Fruit fly (Drosophila melanogaster) whole organism, pupa: ENCODE measurements around the gene CG5910.

Source experiments
- CG10348 ChIP-seq: fragments of 200-800 bp; sonication (Bioruptor generic); IDR thresholded peaks from 2 replicates; pipeline ENCODE4 v1.3.6; 2022; ENCODE audit warnings: missing biosample characterization, missing genetic modification characterization
- CG12605 ChIP-seq: fragments of 200-800 bp; sonication (Bioruptor generic); IDR thresholded peaks from 2 replicates; pipeline ENCODE4 v1.3.6; 2022; ENCODE audit warnings: missing biosample characterization, missing genetic modification characterization
- CG13204 ChIP-seq: fragments of 200-800 bp; sonication (Bioruptor generic); optimal IDR thresholded peaks from 2 replicates; lab custom pipeline; 2018; ENCODE audit warnings: missing biosample characterization, mild to moderate bottlenecking, missing genetic modification characterization, moderate library complexity
- CG14655 ChIP-seq: fragments of 200-800 bp; sonication (Bioruptor generic); optimal IDR thresholded peaks from 3 replicates; lab custom pipeline; 2017; ENCODE audit warnings: mild to moderate bottlenecking, missing biosample characterization, missing genetic modification reagents, missing genetic modification characterization
- CG15710 ChIP-seq: fragments of 200-800 bp; sonication (Bioruptor generic); optimal IDR thresholded peaks from 2 replicates; lab custom pipeline; 2018; ENCODE audit warnings: missing biosample characterization, mild to moderate bottlenecking, missing genetic modification characterization, moderate library complexity
- CG17806 ChIP-seq: fragments of 200-800 bp; sonication (Bioruptor generic); optimal IDR thresholded peaks from 2 replicates; lab custom pipeline; 2018; ENCODE audit warnings: missing biosample characterization, mild to moderate bottlenecking, missing genetic modification characterization, moderate library complexity
- CG32121 ChIP-seq: fragments of 200-800 bp; sonication (Bioruptor generic); IDR thresholded peaks from 2 replicates; pipeline ENCODE4 v1.3.6; 2022; ENCODE audit warnings: missing biosample characterization, missing genetic modification characterization
- CG34367 ChIP-seq: fragments of 200-800 bp; sonication (Bioruptor generic); optimal IDR thresholded peaks from 2 replicates; lab custom pipeline; 2018; ENCODE audit warnings: missing biosample characterization, mild to moderate bottlenecking, missing genetic modification characterization
- CG4496 ChIP-seq: fragments of 200-800 bp; sonication (Bioruptor generic); IDR thresholded peaks from 3 replicates; pipeline ENCODE4 v1.3.6; 2022; ENCODE audit warnings: missing biosample characterization, missing genetic modification characterization
- CG8159 ChIP-seq: fragments of 200-800 bp; sonication (Bioruptor generic); optimal IDR thresholded peaks from 3 replicates; lab custom pipeline; 2018; ENCODE audit warnings: missing biosample characterization, mild to moderate bottlenecking, missing genetic modification characterization, moderate library complexity
- CG8301 ChIP-seq: fragments of 200-800 bp; sonication (Bioruptor generic); optimal IDR thresholded peaks from 2 replicates; lab custom pipeline; 2018; ENCODE audit warnings: missing biosample characterization, mild to moderate bottlenecking, missing genetic modification characterization
- CG9948 ChIP-seq: fragments of 200-800 bp; sonication (Bioruptor generic); optimal IDR thresholded peaks from 2 replicates; lab custom pipeline; 2018; ENCODE audit warnings: missing biosample characterization, mild to moderate bottlenecking, missing genetic modification characterization, moderate library complexity
- D1 ChIP-seq: fragments of 200-800 bp; sonication (Bioruptor generic); optimal IDR thresholded peaks from 2 replicates; lab custom pipeline; 2018; ENCODE audit warnings: missing biosample characterization, mild to moderate bottlenecking, missing genetic modification characterization, moderate library complexity
- EcR ChIP-seq: fragments of 200-800 bp; sonication (Bioruptor generic); optimal IDR thresholded peaks from 3 replicates; lab custom pipeline; 2019; ENCODE audit warnings: missing biosample characterization, missing genetic modification characterization, mild to moderate bottlenecking, moderate library complexity, missing genetic modification reagents
- Ets98B ChIP-seq: fragments of 200-800 bp; sonication (Bioruptor generic); IDR thresholded peaks from 2 replicates; pipeline ENCODE4 v1.3.6; 2022; ENCODE audit warnings: missing biosample characterization, missing genetic modification characterization
- Pif1A ChIP-seq: fragments of 200-800 bp; sonication (Bioruptor generic); optimal IDR thresholded peaks from 3 replicates; lab custom pipeline; 2016; ENCODE audit warnings: missing biosample characterization, missing genetic modification characterization
- Pif1B ChIP-seq: fragments of 200-800 bp; sonication (Bioruptor generic); optimal IDR thresholded peaks from 3 replicates; lab custom pipeline; 2016; ENCODE audit warnings: missing biosample characterization, missing genetic modification characterization
- Snoo ChIP-seq: fragments of 200-800 bp; sonication (Bioruptor generic); optimal IDR thresholded peaks from 3 replicates; lab custom pipeline; 2017; ENCODE audit warnings: missing biosample characterization, mild to moderate bottlenecking, missing genetic modification characterization, inconsistent platforms
- fd96Ca ChIP-seq: fragments of 200-800 bp; sonication (Bioruptor generic); IDR thresholded peaks from 3 replicates; pipeline ENCODE4 v1.3.6; 2022; ENCODE audit warnings: missing biosample characterization, missing genetic modification characterization
- gl ChIP-seq: fragments of 200-800 bp; sonication (Bioruptor generic); optimal IDR thresholded peaks from 2 replicates; lab custom pipeline; 2018; ENCODE audit warnings: missing biosample characterization, mild to moderate bottlenecking, missing genetic modification characterization
- rn ChIP-seq: fragments of 200-800 bp; sonication (Bioruptor generic); IDR thresholded peaks from 2 replicates; pipeline ENCODE4 v1.3.6; 2022; ENCODE audit warnings: missing biosample characterization, missing genetic modification characterization

The CG5910 gene

dm6 chr3L:20430182-20430581 is 12.0 kb upstream of the CG5910 start, which contains the start of gene CG5262:
Gene CG5262 (minus strand): TSS chr3L:20430475.
- peak; percentile 46; the same call in 1 of the 2 replicates for TF ChIP-seq CG12605
- peak; percentile 57 for TF ChIP-seq gl
- no peak for TF ChIP-seq D1 (tag; lab: Kevin White, UChicago)
- TF ChIP-seq rn (GFP tag; lab: Robert Waterston, UW): no peak
- no peak for TF ChIP-seq CG8159 (tag; lab: Kevin White, UChicago)
- TF ChIP-seq CG4496 (GFP tag; lab: Robert Waterston, UW): peak; percentile 48; the same call in 2 of the 3 replicates
- TF ChIP-seq EcR (GFP tag; lab: Kevin White, UChicago): no peak
- TF ChIP-seq Ets98B (GFP tag; lab: Robert Waterston, UW): no peak
- no peak for TF ChIP-seq CG34367

- TF ChIP-seq D1 (tag; lab: Kevin White, UChicago) (no peak), CG10348 (no peak), Ets98B (GFP tag; lab: Robert Waterston, UW) (no peak), Pif1B (GFP tag; lab: Kevin White, UChicago) (no peak), Snoo (no peak)
These were observed 10.6 kb upstream of the CG5910 start for dm6 chr3L:20431619-20432018.

- no peak for TF ChIP-seq CG15710 (tag; lab: Kevin White, UChicago)
- no peak for TF ChIP-seq D1 (tag; lab: Kevin White, UChicago)
- no peak for TF ChIP-seq CG8301 (tag; lab: Kevin White, UChicago)
- no peak for TF ChIP-seq Snoo
- TF ChIP-seq CG4496 (GFP tag; lab: Robert Waterston, UW): no peak
- TF ChIP-seq CG13204 (GFP tag; lab: Kevin White, UChicago): no peak
- TF ChIP-seq CG12605: no peak
- no peak for TF ChIP-seq gl
- TF ChIP-seq Pif1A (GFP tag; lab: Kevin White, UChicago): no peak
- no peak for TF ChIP-seq CG32121
- TF ChIP-seq, all 21 proteins: peak for 0
These were observed 9.9 kb upstream of the CG5910 start, which contains the start of the genes Las and Psn for dm6 chr3L:20432297-20432696. Gene Las (minus strand): TSS chr3L:20432361. Gene Psn (plus strand): TSS chr3L:20432468.

dm6 chr3L:20436069-20436468 is 6.2 kb upstream of the CG5910 start, which contains the start of the genes mRpL15 and CtIP:
Gene mRpL15 (minus strand): TSS chr3L:20436209.
Gene CtIP (plus strand): TSS chr3L:20436250.
- TF ChIP-seq Pif1A (GFP tag; lab: Kevin White, UChicago) (no peak), CG4496 (GFP tag; lab: Robert Waterston, UW) (no peak), D1 (tag; lab: Kevin White, UChicago) (no peak), EcR (GFP tag; lab: Kevin White, UChicago) (no peak), CG13204 (GFP tag; lab: Kevin White, UChicago) (no peak), CG10348 (no peak), rn (GFP tag; lab: Robert Waterston, UW) (no peak), fd96Ca (GFP tag; lab: Robert Waterston, UW) (no peak), CG12605 (no peak), CG14655 (GFP tag; lab: Kevin White, UChicago) (no peak), Pif1B (GFP tag; lab: Kevin White, UChicago) (no peak), Snoo (no peak), Ets98B (GFP tag; lab: Robert Waterston, UW) (no peak), CG9948 (tag; lab: Kevin White, UChicago) (no peak), CG34367 (no peak), CG8301 (tag; lab: Kevin White, UChicago) (no peak), CG32121 (no peak), CG17806 (no peak), gl (no peak)

- TF ChIP-seq CG14655 (GFP tag; lab: Kevin White, UChicago) (no peak), Pif1B (GFP tag; lab: Kevin White, UChicago) (no peak), Pif1A (GFP tag; lab: Kevin White, UChicago) (no peak), rn (GFP tag; lab: Robert Waterston, UW) (no peak), CG12605 (no peak), CG15710 (tag; lab: Kevin White, UChicago) (no peak), CG13204 (GFP tag; lab: Kevin White, UChicago) (no peak), CG9948 (tag; lab: Kevin White, UChicago) (no peak), fd96Ca (GFP tag; lab: Robert Waterston, UW) (no peak), CG10348 (no peak), D1 (tag; lab: Kevin White, UChicago) (no peak), Ets98B (GFP tag; lab: Robert Waterston, UW) (no peak), CG8301 (tag; lab: Kevin White, UChicago) (no peak), CG8159 (tag; lab: Kevin White, UChicago) (no peak), gl (no peak), CG32121 (no peak), CG4496 (GFP tag; lab: Robert Waterston, UW) (no peak)
These were observed 2.4 kb upstream of the CG5910 start, which contains the start of gene Hpd for dm6 chr3L:20439772-20440171. Gene Hpd (minus strand): TSS chr3L:20439872.

- TF ChIP-seq gl: no peak
- no peak for TF ChIP-seq D1 (tag; lab: Kevin White, UChicago)
- TF ChIP-seq EcR (GFP tag; lab: Kevin White, UChicago): no peak
- TF ChIP-seq CG12605: no peak
- no peak for TF ChIP-seq CG8159 (tag; lab: Kevin White, UChicago)
- no peak for TF ChIP-seq CG9948 (tag; lab: Kevin White, UChicago)
- no peak for TF ChIP-seq CG8301 (tag; lab: Kevin White, UChicago)
These were observed 1.3 kb upstream of the CG5910 start for dm6 chr3L:20440902-20441429.
